Worm (Caenorhabditis elegans) whole organism, L2 larva: Measurements from ENCODE around the gene C45B11.2.

Experiments used
- R02D3.7 ChIP-seq: fragments of 150-350 bp; optimal IDR thresholded peaks from 2 replicates; lab custom pipeline; 2014; ENCODE audit warnings: missing biosample characterization, missing genetic modification characterization
- ZK546.5 ChIP-seq: sonication (generic microtip); optimal IDR thresholded peaks from 2 replicates; lab custom pipeline; 2017; ENCODE audit warnings: missing biosample characterization, missing genetic modification characterization
- dmd-4 ChIP-seq: sonication (generic microtip); optimal IDR thresholded peaks from 2 replicates; lab custom pipeline; 2017; ENCODE audit warnings: missing biosample characterization, missing genetic modification characterization
- elt-1 ChIP-seq: fragments of 150-350 bp; optimal IDR thresholded peaks from 2 replicates; lab custom pipeline; 2014; ENCODE audit warnings: missing biosample characterization, missing genetic modification characterization
- fos-1 ChIP-seq: fragments of 150-350 bp; optimal IDR thresholded peaks from 2 replicates; lab custom pipeline; 2014; ENCODE audit warnings: missing biosample characterization, missing genetic modification characterization
- mdl-1 ChIP-seq, 2 experiments: fragments of 150-350 bp in 1 of 2; sonication (generic microtip) in 1 of 2; optimal IDR thresholded peaks; 2 replicates each; lab custom pipeline; 2017; ENCODE audit warnings: missing biosample characterization in 2 of 2, missing genetic modification characterization in 2 of 2
- nhr-11 ChIP-seq: fragments of 150-350 bp; optimal IDR thresholded peaks from 2 replicates; lab custom pipeline; 2014; ENCODE audit warnings: missing biosample characterization, missing genetic modification characterization
- nhr-12 ChIP-seq: fragments of 150-350 bp; optimal IDR thresholded peaks from 2 replicates; lab custom pipeline; 2014; ENCODE audit warnings: missing biosample characterization, missing genetic modification characterization
- nhr-237 ChIP-seq: fragments of 150-350 bp; optimal IDR thresholded peaks from 2 replicates; lab custom pipeline; 2014; ENCODE audit warnings: missing biosample characterization, missing genetic modification characterization
- peb-1 ChIP-seq: fragments of 150-350 bp; optimal IDR thresholded peaks from 2 replicates; lab custom pipeline; 2014; ENCODE audit warnings: missing biosample characterization, missing genetic modification characterization
- snpc-4 ChIP-seq: fragments of 150-350 bp; optimal IDR thresholded peaks from 2 replicates; lab custom pipeline; 2014; ENCODE audit warnings: missing biosample characterization, missing genetic modification characterization
- unc-39 ChIP-seq: fragments of 150-350 bp; optimal IDR thresholded peaks from 2 replicates; lab custom pipeline; 2014; ENCODE audit warnings: missing biosample characterization, missing genetic modification characterization
- ztf-4 ChIP-seq: fragments of 150-350 bp; optimal IDR thresholded peaks from 2 replicates; lab custom pipeline; 2014; ENCODE audit warnings: missing biosample characterization, missing genetic modification characterization

DNA sequence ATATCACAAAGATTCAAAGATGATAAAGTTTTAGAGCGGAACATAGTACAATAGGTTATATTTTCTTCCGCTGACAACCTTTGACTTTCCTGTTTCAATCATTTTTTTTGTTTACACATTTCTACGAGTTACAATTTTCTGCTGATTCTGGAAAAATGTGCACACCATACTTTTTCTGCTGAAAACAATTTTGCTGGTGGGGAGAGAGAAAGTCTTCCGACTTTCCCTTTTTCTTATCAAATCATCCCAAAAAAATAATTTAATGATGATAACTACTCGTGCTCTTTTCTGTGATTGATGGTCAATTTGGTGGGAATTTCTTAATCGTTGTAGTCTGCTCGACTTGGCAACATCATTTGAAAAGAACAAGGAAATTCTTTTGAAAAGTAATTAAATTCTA is 34.9 kb upstream of the C45B11.2 start:
- TF ChIP-seq elt-1 (tag; lab: Kevin White, UChicago) = no peak
- TF ChIP-seq R02D3.7 (tag; lab: Kevin White, UChicago) = no peak
- no peak for TF ChIP-seq dmd-4 (tag; lab: Kevin White, UChicago)
- TF ChIP-seq fos-1 = peak; percentile 25
- TF ChIP-seq snpc-4 (tag; lab: Kevin White, UChicago) = no peak
- TF ChIP-seq nhr-237 (tag; lab: Kevin White, UChicago) = no peak
- TF ChIP-seq nhr-11 (tag; lab: Kevin White, UChicago) = no peak
- no peak for TF ChIP-seq peb-1 (tag; lab: Kevin White, UChicago)
- TF ChIP-seq unc-39 = no peak
- TF ChIP-seq ztf-4 = no peak
- TF ChIP-seq mdl-1 (tag; optimal IDR thresholded peaks at IDR 0.05; lab: Kevin White, UChicago) = no peak
- no peak for TF ChIP-seq ZK546.5 (tag; lab: Kevin White, UChicago)
- no peak for TF ChIP-seq nhr-12 (tag; lab: Kevin White, UChicago)
